Worm (Caenorhabditis elegans) whole organism, L1 larva: ENCODE results near the gene C25E10.12.
A peak's percentile ranks its signal among the peaks of the same experiment; 100 is the strongest.

Experiments used
- C16A3.4 ChIP-seq: fragments of 150-350 bp; optimal IDR thresholded peaks from 2 replicates; lab custom pipeline; 2014; ENCODE audit warnings: missing biosample characterization, missing genetic modification characterization
- aha-1 ChIP-seq: fragments of 150-350 bp; optimal IDR thresholded peaks from 2 replicates; lab custom pipeline; 2014; ENCODE audit warnings: missing biosample characterization, missing genetic modification characterization
- aly-2 ChIP-seq: fragments of 150-350 bp; optimal IDR thresholded peaks from 2 replicates; lab custom pipeline; 2014; ENCODE audit warnings: missing biosample characterization, missing genetic modification characterization
- elt-2 ChIP-seq: sonication (generic microtip); optimal IDR thresholded peaks from 2 replicates; lab custom pipeline; 2016; ENCODE audit warnings: missing genetic modification characterization, mild to moderate bottlenecking, inconsistent platforms, missing compliant biosample characterization, missing genetic modification reagents
- fkh-10 ChIP-seq: sonication (generic microtip); optimal IDR thresholded peaks from 2 replicates; lab custom pipeline; 2017; ENCODE audit warnings: missing biosample characterization, missing genetic modification reagents, missing genetic modification characterization
- lin-14 ChIP-seq: fragments of 200-800 bp; sonication (Bioruptor generic); optimal IDR thresholded peaks from 2 replicates; lab custom pipeline; 2018; ENCODE audit warnings: mild to moderate bottlenecking, missing genetic modification characterization, moderate library complexity, missing compliant biosample characterization
- nhr-11 ChIP-seq: fragments of 150-350 bp; optimal IDR thresholded peaks from 2 replicates; lab custom pipeline; 2014; ENCODE audit warnings: missing biosample characterization, missing genetic modification characterization
- nhr-20 ChIP-seq: sonication (generic microtip); optimal IDR thresholded peaks from 2 replicates; lab custom pipeline; 2016; ENCODE audit warnings: mild to moderate bottlenecking, missing genetic modification characterization, missing compliant biosample characterization
- nhr-237 ChIP-seq: fragments of 150-350 bp; optimal IDR thresholded peaks from 2 replicates; lab custom pipeline; 2014; ENCODE audit warnings: missing biosample characterization, missing genetic modification characterization
- nhr-77 ChIP-seq: fragments of 150-350 bp; optimal IDR thresholded peaks from 2 replicates; lab custom pipeline; 2014; ENCODE audit warnings: missing biosample characterization, missing genetic modification characterization
- nhr-85 ChIP-seq: sonication (generic microtip); peaks from one replicate; lab custom pipeline; 2016; ENCODE audit warnings: missing genetic modification characterization, inconsistent platforms, missing compliant biosample characterization
- swsn-7 ChIP-seq: sonication (generic microtip); optimal IDR thresholded peaks from 2 replicates; lab custom pipeline; 2016; ENCODE audit warnings: missing genetic modification characterization, missing compliant biosample characterization

DNA sequence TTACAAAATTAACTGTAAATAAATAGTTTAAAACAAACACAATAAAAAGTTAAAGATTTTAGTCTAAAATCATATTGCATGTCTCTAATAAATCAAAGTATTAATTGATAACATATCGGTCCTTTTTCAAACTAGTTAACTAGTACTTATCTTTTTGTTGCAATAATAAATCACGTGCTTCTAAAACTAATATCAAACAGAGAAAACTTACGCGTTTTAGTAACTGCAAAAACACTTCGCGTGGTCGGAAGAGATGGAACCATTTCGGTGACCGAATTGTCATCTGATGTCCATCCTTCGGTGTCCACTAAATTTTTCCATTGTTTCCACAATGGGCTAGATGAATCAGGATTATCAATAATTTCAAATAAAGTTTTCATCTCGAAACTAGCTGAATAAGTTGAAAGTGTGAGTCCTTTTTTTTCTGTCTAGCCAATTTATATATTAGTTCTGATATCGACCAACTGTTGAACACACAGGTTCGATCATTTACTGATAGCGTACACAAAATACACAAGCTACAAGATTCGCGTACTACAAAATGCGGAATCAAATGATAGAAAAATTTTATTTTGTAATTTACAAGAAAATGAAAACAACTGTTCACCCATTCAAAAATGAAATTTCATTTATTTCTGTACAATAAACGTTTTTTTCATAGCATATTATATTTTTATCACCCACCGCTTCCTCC lies 36.2 kb upstream of the C25E10.12 start, which contains the start of gene F21C10.9:
- TF ChIP-seq aly-2 (no peak), fkh-10 (no peak), nhr-85 (tag; lab: Kevin White, UChicago) (peak; percentile 80), aha-1 (no peak), nhr-237 (tag; lab: Kevin White, UChicago) (no peak), swsn-7 (tag; lab: Kevin White, UChicago) (no peak), nhr-11 (tag; lab: Kevin White, UChicago) (no peak), elt-2 (tag; lab: Kevin White, UChicago) (peak; percentile 5), C16A3.4 (tag; lab: Kevin White, UChicago) (no peak), nhr-77 (tag; lab: Kevin White, UChicago) (no peak), nhr-20 (peak; percentile 57), lin-14 (peak; percentile 2)
